Worm (Caenorhabditis elegans): ENCODE measurements around the gene aipl-1.
"Not testable (repeated sequence)": the region's sequence is repeated elsewhere in the genome, so short reads cannot be mapped to it uniquely, and the experiment has no call there.

The aipl-1 gene

DNA sequence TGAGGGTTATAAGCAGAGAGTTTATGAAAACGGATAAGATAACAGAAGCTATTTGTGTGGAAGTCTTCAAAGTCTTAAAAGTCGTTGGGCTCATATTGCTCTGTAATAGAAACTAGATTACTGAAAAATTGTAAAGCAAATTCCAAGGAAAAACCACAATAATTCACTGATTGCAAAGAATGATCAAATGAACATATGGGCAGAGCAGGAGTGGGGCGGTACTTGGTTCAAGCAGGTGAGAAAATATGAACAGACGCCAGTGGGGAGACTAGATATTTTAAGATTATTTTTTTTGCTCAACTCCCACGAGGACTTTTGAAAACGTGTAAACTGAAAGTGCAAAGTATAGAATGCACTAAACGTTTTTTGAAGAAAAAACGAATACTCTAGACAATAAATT is 4.2 kb downstream of the aipl-1 start, which contains the start of gene str-171:
str-171 (minus strand) TSS at position 101 of the 400 bp plus-strand sequence.
- TF ChIP-seq nhr-67 (tag; optimal IDR thresholded peaks at IDR 0.05) (no peak), hmg-11 (tag; optimal IDR thresholded peaks at IDR 0.05) (no peak), nhr-76 (tag; optimal IDR thresholded peaks at IDR 0.05) (no peak), nhr-28 (tag; optimal IDR thresholded peaks at IDR 0.05) (no peak), lsy-12 (tag; optimal IDR thresholded peaks at IDR 0.05) (no peak), egl-27 (tag; optimal IDR thresholded peaks at IDR 0.05) (no peak)

DNA sequence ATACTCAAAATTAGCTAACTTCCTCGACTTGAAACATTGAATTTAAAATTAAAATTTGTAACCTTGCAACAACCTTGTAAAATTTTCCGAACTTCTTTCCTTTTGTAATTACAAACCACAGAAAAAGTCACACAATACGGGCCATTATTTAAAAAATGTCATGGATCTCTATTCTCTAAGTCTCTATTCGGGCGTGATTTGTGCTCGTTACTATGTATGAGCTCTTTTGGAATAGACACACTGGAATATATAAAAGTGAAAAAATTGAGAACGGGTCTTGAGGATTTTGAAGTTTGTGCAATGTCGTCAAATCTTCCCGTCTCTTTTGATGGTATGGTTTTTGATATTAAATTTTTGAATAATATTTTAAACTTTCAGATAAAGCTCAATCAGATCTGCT is 8.6 kb downstream of the aipl-1 start, which contains the start of gene srr-7:
srr-7 (plus strand) TSS at position 301 of the 400 bp plus-strand sequence.
- TF ChIP-seq fkh-10 (GFP tag; optimal IDR thresholded peaks at IDR 0.05) (no peak), hmg-11 (tag; optimal IDR thresholded peaks at IDR 0.05) (no peak)

DNA sequence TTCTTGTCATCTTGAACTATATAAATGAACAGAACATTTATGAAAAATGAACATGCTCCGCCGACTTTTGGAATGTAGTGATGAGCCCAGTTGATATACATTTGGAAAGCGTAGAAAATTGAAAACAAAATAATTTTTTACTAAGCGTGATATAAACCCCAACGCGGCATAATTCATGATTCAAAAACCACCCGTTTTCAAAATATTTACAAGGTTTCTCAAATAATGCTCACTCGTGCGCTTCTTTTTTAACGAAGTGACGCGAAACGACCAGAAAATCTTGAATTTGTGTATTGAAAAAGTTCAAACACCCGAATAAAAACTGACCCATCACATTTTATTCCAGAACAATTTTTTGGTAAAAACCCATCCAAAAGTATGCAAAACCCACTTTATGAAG is 9.2 kb downstream of the aipl-1 start, which contains the start of gene srj-27:
srj-27 (minus strand) TSS at position 101 of the 400 bp plus-strand sequence.
- TF ChIP-seq daf-12 (tag; optimal IDR thresholded peaks at IDR 0.05) (no peak), hmg-11 (tag; optimal IDR thresholded peaks at IDR 0.05) (no peak), fkh-10 (GFP tag; optimal IDR thresholded peaks at IDR 0.05) (no peak), lin-15B (tag; optimal IDR thresholded peaks at IDR 0.05) (no peak), nhr-77 (tag; optimal IDR thresholded peaks at IDR 0.05) (no peak)

DNA sequence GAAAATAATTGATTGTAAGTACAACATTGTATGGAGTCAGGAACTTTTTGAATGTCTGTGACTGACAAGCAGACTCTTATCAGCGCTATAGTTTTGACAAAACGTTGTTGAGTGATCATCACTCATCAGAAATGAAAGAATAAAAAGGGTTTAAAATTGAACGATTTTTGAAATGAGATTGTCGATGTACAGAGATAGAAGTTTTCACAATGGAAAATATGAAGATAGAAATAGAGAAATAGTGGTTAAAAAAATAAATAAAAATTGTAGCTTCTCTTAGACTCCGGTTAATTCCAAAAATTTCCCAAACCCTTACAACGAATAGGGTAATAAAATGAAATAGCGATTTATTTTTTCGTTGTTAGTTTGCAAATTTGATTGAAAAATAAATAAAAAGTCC is 11.4 kb downstream of the aipl-1 start, which contains the start of gene ugt-30:
ugt-30 (minus strand) TSS at position 101 of the 400 bp plus-strand sequence.
- TF ChIP-seq fos-1, ceh-9, nhr-237 (tag; optimal IDR thresholded peaks at IDR 0.05): not testable (repeated sequence)

DNA sequence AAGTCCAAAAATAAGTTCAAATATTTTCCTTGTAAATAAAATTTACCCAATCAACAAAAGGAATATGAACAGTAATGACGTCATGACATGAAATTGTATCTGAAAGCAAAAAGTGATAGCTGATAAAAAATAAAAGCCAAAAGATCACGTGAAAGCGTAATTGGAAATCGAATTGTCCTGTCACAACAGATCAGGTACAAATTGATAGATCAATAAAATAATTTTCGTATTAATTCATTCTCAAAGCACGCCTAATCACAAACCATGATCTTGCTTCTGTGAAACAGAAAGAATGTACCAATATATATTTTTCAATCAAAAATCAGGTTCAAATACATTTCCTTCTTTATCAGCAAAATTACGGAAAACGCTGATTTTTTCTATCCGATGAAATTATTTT is 17.1 kb downstream of the aipl-1 start, which contains the start of gene flor-1:
flor-1 (minus strand) TSS at position 101 of the 400 bp plus-strand sequence.
- TF ChIP-seq nhr-77 (tag; optimal IDR thresholded peaks at IDR 0.05) (no peak), R02D3.7 (tag; optimal IDR thresholded peaks at IDR 0.05) (no peak), lsy-12 (tag; optimal IDR thresholded peaks at IDR 0.05) (no peak), unc-62 (GFP tag; optimal IDR thresholded peaks at IDR 0.05) (no peak), tbx-2 (tag; optimal IDR thresholded peaks at IDR 0.05) (no peak), ceh-28 (tag; optimal IDR thresholded peaks at IDR 0.05) (no peak), nhr-23 (tag; optimal IDR thresholded peaks at IDR 0.05) (no peak), daf-12 (tag; optimal IDR thresholded peaks at IDR 0.05) (no peak), mml-1 (tag; optimal IDR thresholded peaks at IDR 0.05) (no peak), lin-15B (tag; optimal IDR thresholded peaks at IDR 0.05) (no peak), nhr-237 (tag; optimal IDR thresholded peaks at IDR 0.05) (no peak), egl-5 (tag; optimal IDR thresholded peaks at IDR 0.05) (no peak)

DNA sequence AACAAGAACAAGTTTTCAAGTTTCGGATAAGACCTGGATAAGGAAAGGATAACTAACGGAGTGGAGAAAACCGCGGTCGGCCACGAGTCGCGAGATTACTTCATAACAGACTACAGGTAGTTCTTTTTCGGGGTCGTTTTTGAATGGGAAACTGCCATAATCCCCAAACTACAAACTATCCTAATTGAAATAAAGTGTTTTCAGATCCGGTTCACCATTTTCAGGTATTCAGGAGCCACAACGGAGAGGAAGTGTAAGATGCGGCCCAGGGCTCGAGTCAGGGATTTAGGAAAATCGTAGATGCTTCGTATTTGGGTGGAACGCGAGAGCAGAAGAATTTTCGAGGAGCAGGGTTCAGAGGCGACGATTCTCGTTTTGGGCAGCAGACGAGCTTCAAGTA is 20.6 kb downstream of the aipl-1 start, which contains the start of gene T01G5.8:
T01G5.8 (plus strand) TSS at position 301 of the 400 bp plus-strand sequence.
- not testable (repeated sequence) for TF ChIP-seq nhr-237, mml-1, jun-1 (tag; optimal IDR thresholded peaks at IDR 0.05)

DNA sequence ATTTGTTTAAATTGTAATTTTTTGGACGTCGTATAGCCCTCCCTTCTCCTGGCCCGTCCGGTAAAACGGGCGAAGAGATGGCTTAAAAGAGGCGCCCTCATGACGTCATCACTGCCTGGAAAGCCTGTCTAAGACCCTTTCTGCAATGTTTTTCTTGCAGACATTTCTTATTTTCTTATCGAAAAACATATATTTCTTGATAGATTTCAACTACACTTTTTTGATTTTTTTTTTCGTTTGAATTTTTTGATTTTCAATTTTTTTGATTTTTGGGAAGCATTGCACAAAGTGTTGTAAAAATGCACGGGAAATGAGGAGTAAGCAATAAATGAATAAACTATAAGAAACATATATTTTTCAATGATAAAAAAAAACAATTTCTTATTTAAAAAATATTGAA is 22.6 kb downstream of the aipl-1 start, which contains the start of gene T01G5.6:
T01G5.6 (minus strand) TSS at position 101 of the 400 bp plus-strand sequence.
- no peak for TF ChIP-seq tbx-2 (tag; optimal IDR thresholded peaks at IDR 0.05)
- no peak for TF ChIP-seq elt-3 (tag; optimal IDR thresholded peaks at IDR 0.05)
- TF ChIP-seq lin-39 (tag; optimal IDR thresholded peaks at IDR 0.05), result no peak
- no peak for TF ChIP-seq nfya-1 (tag; optimal IDR thresholded peaks at IDR 0.05; ENCODE audit: insufficient read depth)
- TF ChIP-seq fkh-10 (GFP tag; optimal IDR thresholded peaks at IDR 0.05), result no peak
- TF ChIP-seq elt-1 (tag; optimal IDR thresholded peaks at IDR 0.05), result no peak
- no peak for TF ChIP-seq nhr-23 (tag; optimal IDR thresholded peaks at IDR 0.05)
- no peak for TF ChIP-seq eor-1 (tag; optimal IDR thresholded peaks at IDR 0.05)
- TF ChIP-seq snpc-4 (tag; optimal IDR thresholded peaks at IDR 0.05), result no peak
- no peak for TF ChIP-seq R02D3.7 (tag; optimal IDR thresholded peaks at IDR 0.05)
- TF ChIP-seq ceh-82 (tag; optimal IDR thresholded peaks at IDR 0.05), result no peak
- no peak for TF ChIP-seq unc-39 (tag; optimal IDR thresholded peaks at IDR 0.05)
- no peak for TF ChIP-seq pha-4 (tag; optimal IDR thresholded peaks at IDR 0.05)
- TF ChIP-seq mml-1 (tag; optimal IDR thresholded peaks at IDR 0.05), result no peak
- TF ChIP-seq fkh-2 (tag; optimal IDR thresholded peaks at IDR 0.05), result no peak
- TF ChIP-seq aly-2 (tag; optimal IDR thresholded peaks at IDR 0.05), result no peak
